Fruit fly (Drosophila melanogaster) whole organism, embryonic: Measurements from ENCODE around the gene lin-52.

Source experiments
- ATbp ChIP-seq: fragments of 200-800 bp; sonication (Bioruptor generic); optimal IDR thresholded peaks from 2 replicates; lab custom pipeline; 2017; ENCODE audit warnings: missing biosample characterization, mild to moderate bottlenecking, missing genetic modification characterization, missing genetic modification reagents
- Ada2b ChIP-seq: fragments of 200-800 bp; sonication (Bioruptor generic); IDR thresholded peaks from 2 replicates; pipeline ENCODE4 v1.3.6; 2022; ENCODE audit warnings: missing biosample characterization, missing genetic modification characterization
- Antp ChIP-seq: fragments of 200-800 bp; sonication (Bioruptor generic); optimal IDR thresholded peaks from 3 replicates; lab custom pipeline; 2016; ENCODE audit warnings: missing biosample characterization, missing genetic modification characterization
- Blimp-1 ChIP-seq: fragments of 200-800 bp; sonication (Bioruptor generic); optimal IDR thresholded peaks from 3 replicates; lab custom pipeline; 2018; ENCODE audit warnings: missing biosample characterization, missing genetic modification characterization, mild to moderate bottlenecking, moderate library complexity, missing genetic modification reagents
- CG12219 ChIP-seq: fragments of 200-800 bp; sonication (Bioruptor generic); optimal IDR thresholded peaks from 3 replicates; lab custom pipeline; 2018; ENCODE audit warnings: missing biosample characterization, mild to moderate bottlenecking, missing genetic modification characterization
- CG14014 ChIP-seq: fragments of 200-800 bp; sonication (Bioruptor generic); IDR thresholded peaks from 2 replicates; pipeline ENCODE4 v1.3.6; 2022; ENCODE audit warnings: missing biosample characterization, missing genetic modification characterization
- CG14860 ChIP-seq: fragments of 200-800 bp; sonication (Bioruptor generic); IDR thresholded peaks from 3 replicates; pipeline ENCODE4 v1.3.6; 2022; ENCODE audit warnings: missing biosample characterization, missing genetic modification characterization; ENCODE audit not compliant: partially characterized antibody
- CG16815 ChIP-seq: fragments of 200-800 bp; sonication (Bioruptor generic); optimal IDR thresholded peaks from 3 replicates; lab custom pipeline; 2017; ENCODE audit warnings: missing biosample characterization, mild to moderate bottlenecking, missing genetic modification characterization
- CG17186 ChIP-seq: fragments of 200-800 bp; sonication (Bioruptor generic); optimal IDR thresholded peaks from 3 replicates; lab custom pipeline; 2017; ENCODE audit warnings: missing biosample characterization, missing genetic modification reagents, missing genetic modification characterization
- CG17802 ChIP-seq: fragments of 200-800 bp; sonication (Bioruptor generic); optimal IDR thresholded peaks from 2 replicates; lab custom pipeline; 2018; ENCODE audit warnings: missing biosample characterization, mild to moderate bottlenecking, missing genetic modification characterization, moderate library complexity
- CG2199 ChIP-seq: fragments of 200-800 bp; sonication (Bioruptor generic); IDR thresholded peaks from 3 replicates; pipeline ENCODE4 v1.3.6; 2022; ENCODE audit warnings: missing biosample characterization, missing genetic modification characterization
- CG30431 ChIP-seq: fragments of 200-800 bp; sonication (Bioruptor generic); optimal IDR thresholded peaks from 2 replicates; lab custom pipeline; 2017; ENCODE audit warnings: missing biosample characterization, missing genetic modification characterization
- CG34224 ChIP-seq: fragments of 200-800 bp; sonication (Bioruptor generic); IDR thresholded peaks from 3 replicates; pipeline ENCODE4 v1.3.6; 2022; ENCODE audit warnings: missing biosample characterization, missing genetic modification characterization; ENCODE audit not compliant: partially characterized antibody
- CG5180 ChIP-seq: fragments of 200-800 bp; sonication (Bioruptor generic); optimal IDR thresholded peaks from 3 replicates; lab custom pipeline; 2017; ENCODE audit warnings: missing biosample characterization, missing genetic modification characterization, mild to moderate bottlenecking, moderate library complexity, missing genetic modification reagents
- CG6654 ChIP-seq: fragments of 200-800 bp; sonication (Bioruptor generic); optimal IDR thresholded peaks from 2 replicates; lab custom pipeline; 2017; ENCODE audit warnings: missing biosample characterization, mild to moderate bottlenecking, missing genetic modification characterization
- CG6813 ChIP-seq: fragments of 200-800 bp; sonication (Bioruptor generic); optimal IDR thresholded peaks from 2 replicates; lab custom pipeline; 2017; ENCODE audit warnings: missing biosample characterization, missing genetic modification characterization, mild to moderate bottlenecking, moderate library complexity, missing genetic modification reagents
- CG8359 ChIP-seq: fragments of 200-800 bp; sonication (Bioruptor generic); optimal IDR thresholded peaks from 2 replicates; lab custom pipeline; 2017; ENCODE audit warnings: missing biosample characterization, mild to moderate bottlenecking, missing genetic modification characterization, borderline replicate concordance
- CG9727 ChIP-seq: fragments of 200-800 bp; sonication (Bioruptor generic); optimal IDR thresholded peaks from 3 replicates; lab custom pipeline; 2017; ENCODE audit warnings: missing biosample characterization, mild to moderate bottlenecking, missing genetic modification characterization
- CHES-1-like ChIP-seq: fragments of 200-800 bp; sonication (Bioruptor generic); optimal IDR thresholded peaks from 2 replicates; lab custom pipeline; 2016; ENCODE audit warnings: missing biosample characterization, missing genetic modification characterization
- Dll ChIP-seq: fragments of 200-800 bp; sonication (Bioruptor generic); IDR thresholded peaks from 4 replicates; pipeline ENCODE4 v1.3.6; 2022; ENCODE audit warnings: missing biosample characterization, missing genetic modification characterization; ENCODE audit not compliant: partially characterized antibody
- E2f2 ChIP-seq: fragments of 200-800 bp; sonication (Bioruptor generic); IDR thresholded peaks from 2 replicates; pipeline ENCODE4 v1.3.6; 2022; ENCODE audit warnings: missing biosample characterization, missing genetic modification characterization
- Ets97D ChIP-seq: fragments of 200-800 bp; sonication (Bioruptor generic); optimal IDR thresholded peaks from 3 replicates; lab custom pipeline; 2016; ENCODE audit warnings: missing biosample characterization, missing genetic modification characterization
- Gug ChIP-seq: fragments of 200-800 bp; sonication (Bioruptor generic); IDR thresholded peaks from 4 replicates; pipeline ENCODE4 v1.3.6; 2022; ENCODE audit warnings: missing biosample characterization, missing genetic modification characterization
- Lhr ChIP-seq: fragments of 200-800 bp; sonication (Bioruptor generic); optimal IDR thresholded peaks from 3 replicates; lab custom pipeline; 2017; ENCODE audit warnings: mild to moderate bottlenecking, missing biosample characterization, missing genetic modification reagents, missing genetic modification characterization
- Lpt ChIP-seq: fragments of >200 bp; optimal IDR thresholded peaks from 2 replicates; lab custom pipeline; 2018; ENCODE audit warnings: missing biosample characterization, missing genetic modification characterization
- Nf-YA ChIP-seq: fragments of 200-800 bp; sonication (Bioruptor generic); IDR thresholded peaks from 2 replicates; pipeline ENCODE4 v1.3.6; 2022; ENCODE audit warnings: missing biosample characterization, missing genetic modification characterization
- Sry-δ ChIP-seq: fragments of 200-800 bp; sonication (Bioruptor generic); optimal IDR thresholded peaks from 2 replicates; lab custom pipeline; 2016; ENCODE audit warnings: missing biosample characterization, missing genetic modification characterization
- Ssrp ChIP-seq: fragments of 200-800 bp; sonication (Bioruptor generic); optimal IDR thresholded peaks from 2 replicates; lab custom pipeline; 2018; ENCODE audit warnings: missing biosample characterization, mild to moderate bottlenecking, missing genetic modification characterization, moderate library complexity
- ato ChIP-seq: fragments of 200-800 bp; sonication (Bioruptor generic); IDR thresholded peaks from 2 replicates; pipeline ENCODE4 v1.3.6; 2022; ENCODE audit warnings: missing biosample characterization, missing genetic modification characterization; ENCODE audit not compliant: partially characterized antibody
- bigmax ChIP-seq: fragments of 200-800 bp; sonication (Bioruptor generic); optimal IDR thresholded peaks from 2 replicates; lab custom pipeline; 2018; ENCODE audit warnings: missing biosample characterization, mild to moderate bottlenecking, missing genetic modification characterization
- bowl ChIP-seq: fragments of 200-800 bp; sonication (Bioruptor generic); IDR thresholded peaks from 2 replicates; pipeline ENCODE4 v1.3.6; 2022; ENCODE audit warnings: missing biosample characterization, missing genetic modification characterization
- br ChIP-seq: fragments of >200 bp; optimal IDR thresholded peaks from 2 replicates; lab custom pipeline; 2017
- caup ChIP-seq: fragments of 200-800 bp; sonication (Bioruptor generic); optimal IDR thresholded peaks from 3 replicates; lab custom pipeline; 2017; ENCODE audit warnings: missing biosample characterization, mild to moderate bottlenecking, missing genetic modification characterization, moderate library complexity; ENCODE audit not compliant: severe bottlenecking
- cg ChIP-seq: fragments of 200-800 bp; sonication (Bioruptor generic); optimal IDR thresholded peaks from 3 replicates; lab custom pipeline; 2019; ENCODE audit warnings: missing biosample characterization, mild to moderate bottlenecking, missing genetic modification characterization, moderate library complexity
- corto ChIP-seq: fragments of 200-800 bp; sonication (Bioruptor generic); optimal IDR thresholded peaks from 2 replicates; lab custom pipeline; 2016; ENCODE audit warnings: missing biosample characterization, mild to moderate bottlenecking, missing genetic modification characterization, moderate library complexity
- dpn ChIP-seq, 2 experiments: fragments of 200-800 bp; sonication (Bioruptor generic); optimal IDR thresholded peaks; 3 replicates each; lab custom pipeline; 2016; ENCODE audit warnings: missing biosample characterization in 2 of 2, missing genetic modification characterization in 2 of 2
- fd64A ChIP-seq: fragments of 200-800 bp; sonication (Bioruptor generic); optimal IDR thresholded peaks from 3 replicates; lab custom pipeline; 2018; ENCODE audit warnings: missing biosample characterization, mild to moderate bottlenecking, missing genetic modification characterization
- ind ChIP-seq: fragments of 200-800 bp; sonication (Bioruptor generic); optimal IDR thresholded peaks from 3 replicates; lab custom pipeline; 2016; ENCODE audit warnings: missing biosample characterization, missing genetic modification characterization
- jumu ChIP-seq: fragments of 200-800 bp; sonication (Bioruptor generic); optimal IDR thresholded peaks from 3 replicates; lab custom pipeline; 2016; ENCODE audit warnings: missing biosample characterization, missing genetic modification characterization
- klu ChIP-seq: fragments of 200-800 bp; sonication (Bioruptor generic); IDR thresholded peaks from 2 replicates; pipeline ENCODE4 v1.3.6; 2022; ENCODE audit warnings: missing biosample characterization, missing genetic modification characterization
- mld ChIP-seq: fragments of 200-800 bp; sonication (Bioruptor generic); IDR thresholded peaks from 3 replicates; pipeline ENCODE4 v1.3.6; 2022; ENCODE audit warnings: missing biosample characterization, missing genetic modification characterization; ENCODE audit not compliant: partially characterized antibody
- nau ChIP-seq: fragments of 200-800 bp; sonication (Bioruptor generic); optimal IDR thresholded peaks from 3 replicates; lab custom pipeline; 2017; ENCODE audit warnings: missing biosample characterization, mild to moderate bottlenecking, missing genetic modification characterization, missing genetic modification reagents
- pita ChIP-seq: fragments of 200-800 bp; sonication (Bioruptor generic); optimal IDR thresholded peaks from 2 replicates; lab custom pipeline; 2017; ENCODE audit warnings: missing biosample characterization, mild to moderate bottlenecking, missing genetic modification characterization
- repo ChIP-seq: fragments of 200-800 bp; sonication (Bioruptor generic); optimal IDR thresholded peaks from 2 replicates; lab custom pipeline; 2016; ENCODE audit warnings: missing biosample characterization, missing genetic modification characterization
- sens ChIP-seq: fragments of 200-800 bp; sonication (Bioruptor generic); peaks from one replicate; lab custom pipeline; 2016; ENCODE audit warnings: missing biosample characterization, missing genetic modification characterization
- sens-2 ChIP-seq: fragments of 200-800 bp; sonication (Bioruptor generic); IDR thresholded peaks from 2 replicates; pipeline ENCODE4 v1.3.6; 2022; ENCODE audit warnings: missing biosample characterization, missing genetic modification characterization
- sima ChIP-seq: fragments of 200-800 bp; sonication (Bioruptor generic); optimal IDR thresholded peaks from 2 replicates; lab custom pipeline; 2016; ENCODE audit warnings: missing biosample characterization, missing genetic modification characterization
- stc ChIP-seq: fragments of 200-800 bp; sonication (Bioruptor generic); IDR thresholded peaks from 2 replicates; pipeline ENCODE4 v1.3.6; 2022; ENCODE audit warnings: missing biosample characterization, missing genetic modification characterization

lin-52 gene

DNA sequence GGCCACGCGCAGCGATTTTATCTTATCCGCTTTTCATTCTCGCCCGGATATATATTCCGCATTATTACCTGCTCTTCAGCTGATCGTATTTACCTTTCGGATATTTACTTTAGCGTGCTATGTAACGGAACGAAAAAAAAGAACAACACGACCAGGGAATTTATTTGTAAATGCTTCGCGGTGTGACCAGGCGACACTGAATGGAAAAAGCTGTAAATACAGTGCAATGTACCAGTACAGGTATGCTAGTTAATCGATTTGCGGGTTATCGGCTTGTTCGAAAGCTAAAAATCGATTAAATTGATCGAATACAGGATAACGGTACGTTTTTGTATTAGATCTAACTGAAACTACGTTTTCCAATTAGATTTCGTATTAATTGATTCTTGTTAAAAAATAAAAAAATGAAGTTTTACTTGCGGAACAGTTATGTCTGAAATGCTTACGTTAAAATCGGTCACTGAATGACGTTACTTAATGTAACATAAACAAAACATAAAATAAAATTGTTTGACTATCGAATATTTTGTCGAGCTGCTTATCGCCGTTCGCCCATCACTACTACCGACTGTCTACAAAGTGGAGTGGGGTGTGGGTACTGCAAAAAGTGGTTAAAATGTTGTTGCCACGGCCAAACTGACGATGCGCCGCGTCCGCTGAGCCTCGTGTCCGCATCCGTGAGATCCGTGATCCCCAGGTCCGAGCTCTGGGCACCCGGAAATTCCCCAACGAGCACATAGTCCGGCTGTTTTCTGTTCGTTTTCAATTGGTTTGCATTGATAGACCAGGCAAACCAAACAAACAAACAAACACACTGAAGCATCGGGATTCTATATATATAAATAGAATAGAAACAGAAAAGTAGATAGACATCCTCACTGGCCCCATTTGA lies 9.5 kb upstream of the lin-52 start, which contains the start of the genes MAPk-Ak2 and CG42699 (continued):
- 0 out of 2 replicates have a peak, but pooled peaks have one; percentile 37 for TF ChIP-seq bowl (GFP tag; lab: Robert Waterston, UW)
- TF ChIP-seq nau (GFP tag; lab: Kevin White, UChicago) = peak; percentile 90
- TF ChIP-seq CG34224 = peak; percentile 16; the same call in 2 of the 3 replicates
- peak; percentile 87 for TF ChIP-seq CHES-1-like (GFP tag; lab: Kevin White, UChicago)
- no peak for TF ChIP-seq bigmax (GFP tag; lab: Kevin White, UChicago)
- no peak for TF ChIP-seq br (lab: Kevin White, UChicago)
- TF ChIP-seq CG12219 (GFP tag; lab: Kevin White, UChicago) = peak; percentile 62
- TF ChIP-seq klu = no peak
- TF ChIP-seq sens-2 (GFP tag; lab: Robert Waterston, UW) = 0 out of 2 replicates have a peak, but pooled peaks have one; percentile 37
- no peak for TF ChIP-seq Ada2b (GFP tag; lab: Robert Waterston, UW)
- TF ChIP-seq CG8359 (GFP tag; lab: Kevin White, UChicago) = peak; percentile 13
- TF ChIP-seq CG17186 (GFP tag; lab: Kevin White, UChicago) = peak; percentile 4
- peak; percentile 88 for TF ChIP-seq ATbp (GFP tag; lab: Kevin White, UChicago)
- peak; percentile 71 for TF ChIP-seq Lhr (GFP tag; lab: Kevin White, UChicago)
- no peak for TF ChIP-seq CG2199
- peak; percentile 72 for TF ChIP-seq Blimp-1
- TF ChIP-seq E2f2 (GFP tag; lab: Robert Waterston, UW) = peak; percentile 50
- peak; percentile 83 for TF ChIP-seq fd64A (GFP tag; lab: Kevin White, UChicago)
- TF ChIP-seq mld (GFP tag; lab: Robert Waterston, UW) = peak; percentile 61; the same call in 2 of the 3 replicates
- no peak for TF ChIP-seq Lpt
- no peak for TF ChIP-seq CG6654 (GFP tag; lab: Kevin White, UChicago)
- TF ChIP-seq sens (GFP tag; lab: Kevin White, UChicago) = peak; percentile 94
- TF ChIP-seq sima (GFP tag; lab: Kevin White, UChicago) = peak; percentile 46
- peak; percentile 62; the same call in 2 of the 4 replicates for TF ChIP-seq Dll (GFP tag; lab: Robert Waterston, UW)
- no peak for TF ChIP-seq Ssrp (tag; lab: Kevin White, UChicago)
- peak; percentile 91 for TF ChIP-seq caup
- TF ChIP-seq ato (GFP tag; lab: Robert Waterston, UW) = peak; percentile 69
- TF ChIP-seq ind (GFP tag; lab: Kevin White, UChicago) = peak; percentile 21
- TF ChIP-seq cg = peak; percentile 63
- peak; percentile 48 to 82 for TF ChIP-seq dpn (GFP tag; optimal IDR thresholded peaks at IDR 0.05; lab: Kevin White, UChicago)
- TF ChIP-seq CG14860 = peak; percentile 76
- peak; percentile 75 for TF ChIP-seq jumu (GFP tag; lab: Kevin White, UChicago)
- peak; percentile 78 for TF ChIP-seq CG5180 (GFP tag; lab: Kevin White, UChicago)
- TF ChIP-seq CG14014 (GFP tag; lab: Robert Waterston, UW) = peak; percentile 85; the same call in 1 of the 2 replicates
- no peak for TF ChIP-seq CG16815 (GFP tag; lab: Kevin White, UChicago)
- TF ChIP-seq Ets97D = peak; percentile 58
- no peak for TF ChIP-seq pita (GFP tag; lab: Kevin White, UChicago)
- peak; percentile 87 for TF ChIP-seq Sry-δ (GFP tag; lab: Kevin White, UChicago)
- peak; percentile 79 for TF ChIP-seq Nf-YA (GFP tag; lab: Robert Waterston, UW)
- TF ChIP-seq CG9727 (GFP tag; lab: Kevin White, UChicago) = peak; percentile 83
- TF ChIP-seq repo (GFP tag; lab: Kevin White, UChicago) = peak; percentile 75
- peak; percentile 14 for TF ChIP-seq CG17802 (tag; lab: Kevin White, UChicago)
- TF ChIP-seq Antp = peak; percentile 53
- TF ChIP-seq corto (GFP tag; lab: Kevin White, UChicago) = no peak
- peak; percentile 91 for TF ChIP-seq CG6813
- no peak for TF ChIP-seq Gug (GFP tag; lab: Robert Waterston, UW)
- no peak for TF ChIP-seq CG30431 (GFP tag; lab: Kevin White, UChicago)
- TF ChIP-seq stc (GFP tag; lab: Robert Waterston, UW) = peak; percentile 58; the same call in 1 of the 2 replicates
